Fruit fly (Drosophila melanogaster) whole organism: ENCODE measurements around the gene CG10702.

ENCODE experiments used
- CG8478 ChIP-seq: fragments of >200 bp; optimal IDR thresholded peaks from 2 replicates; lab custom pipeline; 2018; ENCODE audit warnings: inconsistent platforms
- EcR ChIP-seq, 2 experiments: fragments of >200 bp; optimal IDR thresholded peaks; 2 replicates each; lab custom pipeline; 2017; ENCODE audit warnings: missing biosample characterization in 2 of 2, missing genetic modification characterization in 2 of 2, missing genetic modification reagents in 2 of 2
- pan ChIP-seq: fragments of >200 bp; optimal IDR thresholded peaks from 2 replicates; lab custom pipeline; 2017
- usp ChIP-seq: fragments of >200 bp; optimal IDR thresholded peaks from 2 replicates; lab custom pipeline; 2017; ENCODE audit warnings: missing biosample characterization, missing genetic modification characterization, mixed read lengths

DNA sequence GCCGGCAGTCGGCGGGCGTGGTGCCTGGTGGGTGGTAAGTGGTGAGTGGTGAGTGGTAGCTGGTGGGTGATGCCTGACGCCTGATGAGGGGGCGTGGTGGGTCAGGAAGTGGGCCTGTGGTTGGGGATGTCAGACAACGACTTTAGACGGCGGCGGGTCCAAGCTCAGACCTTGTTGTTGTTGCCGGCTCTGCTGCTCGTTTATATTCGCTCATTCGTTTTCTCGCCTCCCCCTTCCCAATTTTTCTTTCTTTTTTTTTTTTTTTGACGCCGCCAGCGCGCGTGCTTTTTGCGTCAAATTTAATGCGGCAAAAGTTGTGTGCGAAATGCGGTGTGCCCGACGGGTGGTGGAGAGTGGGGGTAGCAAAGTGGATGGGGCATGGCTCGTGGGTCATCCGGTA lies 50.0 kb downstream of the CG10702 start:
- no peak for TF ChIP-seq pan (lab: Kevin White, UChicago)
- no peak for TF ChIP-seq usp (GFP tag; lab: Kevin White, UChicago)
- no peak for TF ChIP-seq CG8478 (lab: Kevin White, UChicago)
- no peak for TF ChIP-seq EcR (GFP tag; optimal IDR thresholded peaks at IDR 0.05; lab: Kevin White, UChicago)
